Worm (Caenorhabditis elegans): ENCODE data around the gene C24H11.2.

The C24H11.2 gene

DNA sequence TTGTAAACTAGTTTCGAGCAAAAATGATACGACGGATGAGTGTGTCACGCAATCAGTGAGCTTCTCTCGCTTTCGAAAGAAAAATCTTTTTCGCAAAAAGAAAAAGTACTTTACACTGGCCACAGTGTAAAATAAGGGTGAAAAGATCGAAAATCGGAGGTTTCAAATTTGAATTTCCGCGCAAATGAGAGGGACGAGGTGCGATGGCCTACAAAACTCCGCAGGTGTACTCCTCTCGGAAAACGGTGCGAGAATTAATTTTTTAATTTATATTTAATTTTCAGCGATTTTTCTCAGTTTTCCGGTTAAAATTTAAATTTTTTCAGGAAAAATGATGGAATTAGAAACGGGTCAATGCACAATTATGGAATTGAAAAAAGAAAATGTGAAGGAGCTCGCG is 45.4 kb downstream of the C24H11.2 start, which contains the start of gene mrt-2 (continued):
- TF ChIP-seq nhr-6 (tag; optimal IDR thresholded peaks at IDR 0.05) (peak; percentile 70), mes-2 (tag; optimal IDR thresholded peaks at IDR 0.05; ENCODE audit: poor library complexity, severe bottlenecking) (peak; percentile 99), mep-1 (tag; optimal IDR thresholded peaks at IDR 0.05) (peak; percentile 76), mdl-1 (tag; optimal IDR thresholded peaks at IDR 0.05) (no peak), lin-38 (GFP tag; IDR thresholded peaks at IDR 0.05) (peak; percentile 70), aha-1 (tag) (no peak), ceh-20 (GFP tag; IDR thresholded peaks at IDR 0.05) (0 out of 2 replicates have a peak, but pooled peaks have one; percentile 17), dve-1 (tag; optimal IDR thresholded peaks at IDR 0.05; ENCODE audit: insufficient read depth) (peak; percentile 64), dmd-8 (GFP tag; IDR thresholded peaks at IDR 0.05) (no peak)

DNA sequence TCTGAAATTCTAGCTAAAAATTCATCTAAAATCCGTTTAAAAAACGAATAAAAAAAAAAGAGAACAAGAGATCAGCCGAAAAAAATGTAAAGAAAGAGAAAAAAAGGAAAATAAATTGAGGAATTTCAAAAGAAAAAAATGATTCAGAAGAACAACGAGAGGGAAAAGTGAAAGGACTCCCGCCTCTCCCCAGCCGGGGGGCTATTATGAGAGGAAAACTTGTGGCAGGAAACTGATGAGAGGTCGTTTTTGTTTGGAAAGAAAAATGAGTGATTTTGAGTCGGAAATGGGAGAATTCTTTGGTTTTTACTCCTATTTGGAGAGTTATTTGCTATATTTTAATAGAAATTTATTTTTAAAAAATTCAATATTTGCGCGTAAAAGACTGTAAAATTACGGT is 50.0 kb downstream of the C24H11.2 start:
- TF ChIP-seq snpc-4 (tag; optimal IDR thresholded peaks at IDR 0.05) (no peak), skn-1 (tag; optimal IDR thresholded peaks at IDR 0.05) (no peak), ztf-7 (tag; optimal IDR thresholded peaks at IDR 0.05) (no peak), ceh-20 (GFP tag; IDR thresholded peaks at IDR 0.05) (no peak), mdl-1 (tag; optimal IDR thresholded peaks at IDR 0.05) (no peak), dmd-8 (GFP tag; IDR thresholded peaks at IDR 0.05) (no peak), daf-8 (GFP tag; IDR thresholded peaks at IDR 0.05) (no peak), lsy-2 (tag; optimal IDR thresholded peaks at IDR 0.05) (no peak), nhr-237 (tag; optimal IDR thresholded peaks at IDR 0.05) (no peak), F26F4.8 (GFP tag; conservative IDR thresholded peaks at IDR 0.05) (no peak), nhr-111 (GFP tag; optimal IDR thresholded peaks at IDR 0.05) (no peak), lin-29 (GFP tag; IDR thresholded peaks at IDR 0.05) (no peak), mxl-2 (GFP tag; conservative IDR thresholded peaks at IDR 0.05) (no peak), zfp-3 (GFP tag; conservative IDR thresholded peaks at IDR 0.05) (no peak), spr-3 (GFP tag; optimal IDR thresholded peaks at IDR 0.05) (no peak), nhr-25 (tag; optimal IDR thresholded peaks at IDR 0.05; ENCODE audit: borderline replicate concordance, insufficient read depth) (no peak), nhr-102 (tag; optimal IDR thresholded peaks at IDR 0.05) (no peak), dmd-9 (GFP tag; IDR thresholded peaks at IDR 0.05) (no peak), vab-7 (GFP tag; IDR thresholded peaks at IDR 0.05) (no peak)

DNA sequence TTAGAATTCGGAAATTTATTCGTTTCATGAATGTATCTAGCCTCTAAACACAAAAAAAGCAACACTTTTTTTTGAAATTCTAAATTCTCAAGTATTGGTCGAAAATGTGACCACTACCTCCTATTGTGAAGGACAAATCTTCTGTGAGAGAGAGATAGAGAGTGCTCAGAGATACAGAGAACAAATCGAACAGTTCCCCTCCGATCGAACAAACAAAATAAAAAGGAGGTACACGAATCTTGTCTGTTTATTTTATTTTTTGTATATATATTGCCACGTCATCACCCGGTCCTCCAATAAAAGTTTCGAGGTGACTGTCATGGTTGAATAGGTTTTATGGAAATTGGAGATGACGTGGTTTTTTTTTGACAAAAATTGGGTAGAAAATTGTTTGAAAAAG is 51.3 kb downstream of the C24H11.2 start:
- no peak for TF ChIP-seq pha-4 (GFP tag; IDR thresholded peaks at IDR 0.05)
- TF ChIP-seq pha-4 (tag; optimal IDR thresholded peaks at IDR 0.05): peak; percentile 71
- no peak for TF ChIP-seq unc-62 (GFP tag; optimal IDR thresholded peaks at IDR 0.05 in 1 of 2)
- TF ChIP-seq unc-62 (tag; optimal IDR thresholded peaks at IDR 0.05): no peak
- no peak for TF ChIP-seq nhr-25 (tag; optimal IDR thresholded peaks at IDR 0.05; ENCODE audit: borderline replicate concordance, insufficient read depth)
- no peak for TF ChIP-seq lsy-2 (tag; optimal IDR thresholded peaks at IDR 0.05)
- TF ChIP-seq zag-1 (tag; optimal IDR thresholded peaks at IDR 0.05): no peak
- peak; percentile 46 for TF ChIP-seq aha-1 (tag)
- peak; percentile 3 for TF ChIP-seq dpl-1 (GFP tag; optimal IDR thresholded peaks at IDR 0.05)

All from whole organism, L4 larva.